Worm (Caenorhabditis elegans) whole organism, L4 larva: Measurements from ENCODE around the gene oac-24.

Source experiments
- ZK546.5 ChIP-seq, 2 experiments: sonication (generic microtip); optimal IDR thresholded peaks; 2 replicates each; lab custom pipeline; 2017; ENCODE audit warnings: missing biosample characterization in 2 of 2, missing genetic modification characterization in 2 of 2
- daf-12 ChIP-seq: fragments of 150-350 bp; optimal IDR thresholded peaks from 2 replicates; lab custom pipeline; 2014; ENCODE audit warnings: missing biosample characterization, missing genetic modification reagents, missing genetic modification characterization
- skn-1 ChIP-seq: fragments of 150-350 bp; optimal IDR thresholded peaks from 2 replicates; lab custom pipeline; 2014; ENCODE audit warnings: missing biosample characterization, missing genetic modification characterization

DNA sequence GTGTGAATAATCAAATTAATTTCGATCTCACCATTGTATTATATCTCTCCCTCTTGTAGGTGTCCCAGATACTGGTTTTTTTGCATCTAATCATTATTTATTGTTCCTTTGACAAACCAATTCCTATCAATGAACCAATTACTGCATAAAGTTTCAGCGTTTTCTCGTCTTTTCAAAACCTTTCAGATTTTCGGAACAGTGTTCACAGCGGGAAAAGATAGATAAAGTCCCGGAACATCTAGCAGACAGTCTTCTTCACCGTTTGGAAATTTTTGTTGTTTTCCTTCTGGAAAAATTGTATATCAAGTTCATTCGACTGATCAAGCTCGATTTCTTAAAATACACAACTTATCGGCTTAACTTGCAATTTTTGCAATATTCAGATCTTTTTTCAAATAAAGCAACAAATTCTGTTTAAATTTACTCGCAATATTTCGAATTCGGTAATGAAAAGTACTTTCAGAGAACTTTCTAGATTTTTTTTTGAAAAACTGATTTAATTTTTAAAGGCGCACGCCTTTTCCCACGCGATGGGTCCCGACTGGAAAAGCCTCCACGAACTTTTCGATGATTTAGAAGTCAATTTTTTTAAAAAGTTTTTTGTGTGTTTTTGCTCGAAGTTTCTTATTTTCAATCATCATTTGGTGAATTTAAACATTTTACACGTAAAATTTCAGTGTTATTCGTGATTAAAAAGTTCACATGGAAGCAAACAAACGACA is 44.9 kb downstream of the oac-24 start, which contains the start of gene pgl-3:
- TF ChIP-seq ZK546.5 (tag; optimal IDR thresholded peaks at IDR 0.05; lab: Kevin White, UChicago) (no peak), daf-12 (no peak), skn-1 (tag; lab: Kevin White, UChicago) (no peak)
